Worm (Caenorhabditis elegans) whole organism, L3 larva: Measurements from ENCODE around the gene F38A5.22.

Source experiments
- fkh-2 ChIP-seq: fragments of 150-350 bp; optimal IDR thresholded peaks from 2 replicates; lab custom pipeline; 2014; ENCODE audit warnings: missing biosample characterization, missing genetic modification reagents, missing genetic modification characterization
- lin-15B ChIP-seq: fragments of 150-350 bp; optimal IDR thresholded peaks from 2 replicates; lab custom pipeline; 2014; ENCODE audit warnings: missing biosample characterization, missing genetic modification characterization
- mdl-1 ChIP-seq: fragments of 150-350 bp; optimal IDR thresholded peaks from 2 replicates; lab custom pipeline; 2014; ENCODE audit warnings: missing biosample characterization, missing genetic modification characterization
- tbx-2 ChIP-seq: sonication (generic microtip); optimal IDR thresholded peaks from 2 replicates; lab custom pipeline; 2016; ENCODE audit warnings: mild to moderate bottlenecking, missing genetic modification characterization, missing compliant biosample characterization

DNA sequence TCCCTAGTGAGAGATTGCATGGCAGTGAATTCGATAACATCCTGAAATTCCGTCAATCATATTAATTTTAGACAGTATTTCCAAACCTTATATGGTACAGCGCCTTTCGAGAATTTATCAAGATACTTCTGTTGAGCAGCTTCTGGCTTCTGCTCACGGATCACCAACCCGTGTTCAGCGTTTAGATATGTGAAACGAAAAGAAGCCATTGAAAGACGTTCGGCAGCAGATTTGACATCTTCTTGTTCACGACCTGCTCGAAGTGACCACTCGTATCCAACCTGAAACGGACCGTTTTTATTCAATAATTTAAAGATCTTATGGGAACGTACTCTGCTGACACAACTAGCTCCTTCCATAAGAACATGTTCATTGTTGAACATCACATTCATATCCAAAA, 14.1 kb downstream of the F38A5.22 start:
- TF ChIP-seq fkh-2 (tag; lab: Kevin White, UChicago) (no peak), tbx-2 (tag; lab: Kevin White, UChicago) (no peak), mdl-1 (tag; lab: Kevin White, UChicago) (no peak), lin-15B (no peak)
